Fruit fly (Drosophila melanogaster): ENCODE results near the gene CG14718.

DNA sequence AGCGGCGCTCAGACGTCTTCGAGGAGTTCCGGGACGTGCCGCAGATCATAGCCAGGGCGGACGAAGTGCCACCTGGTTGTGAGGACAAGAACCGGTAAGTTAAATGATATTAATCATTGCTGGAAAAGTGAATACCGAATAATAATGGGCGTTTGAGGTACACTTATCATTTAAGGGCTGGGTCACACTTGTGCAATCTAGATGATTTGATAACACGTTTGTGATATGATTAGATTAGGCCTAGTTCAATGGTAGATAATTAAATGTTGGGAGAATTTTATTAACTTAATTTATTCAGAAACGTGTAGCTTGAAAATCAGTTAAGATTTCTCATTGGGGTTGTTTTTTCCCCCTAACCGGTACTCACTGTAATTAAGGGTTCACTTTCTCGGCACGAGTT lies 29.5 kb upstream of the CG14718 start:
- TF ChIP-seq toe (GFP tag; optimal IDR thresholded peaks at IDR 0.05) (no peak), CG14711 (tag; optimal IDR thresholded peaks at IDR 0.05) (no peak), Mnt (GFP tag; optimal IDR thresholded peaks at IDR 0.05) (no peak), CG33017 (tag; optimal IDR thresholded peaks at IDR 0.05) (no peak), cic (GFP tag; optimal IDR thresholded peaks at IDR 0.05) (no peak), Clk (GFP tag; optimal IDR thresholded peaks at IDR 0.05) (no peak)

Data from whole organism, adult.